Worm (Caenorhabditis elegans): ENCODE measurements around the gene T08D10.4.

DNA sequence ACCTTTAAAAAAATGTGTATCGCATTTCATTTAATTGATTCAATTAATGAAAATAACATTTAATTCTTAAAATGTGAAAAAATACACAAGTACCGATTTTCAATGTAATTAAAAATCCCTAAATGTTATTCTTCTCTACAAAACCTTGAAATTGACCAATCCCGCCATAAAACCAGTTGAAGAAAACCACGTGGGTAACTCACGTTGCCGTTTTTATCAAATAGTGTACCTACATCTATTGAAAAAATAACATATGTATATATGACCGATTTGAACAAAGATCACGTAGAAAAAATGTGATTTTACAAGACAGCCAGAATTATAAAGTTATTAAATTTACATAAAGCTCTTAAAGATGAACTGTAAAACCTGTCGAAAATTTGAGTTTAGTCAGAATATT lies 12.0 kb upstream of the T08D10.4 start:
- TF ChIP-seq nhr-11 (tag; optimal IDR thresholded peaks at IDR 0.05): no peak
- TF ChIP-seq mec-3 (tag; optimal IDR thresholded peaks at IDR 0.05; ENCODE audit: borderline replicate concordance): no peak

Measured in whole organism, late embryonic.